Worm (Caenorhabditis elegans) whole organism, young adult: Measurements from ENCODE around the gene R10E8.8.
"Not testable (repeated sequence)": the region's sequence is repeated elsewhere in the genome, so short reads cannot be mapped to it uniquely, and the experiment has no call there.

Experiments
- F10E7.11 ChIP-seq: sonication (generic microtip); optimal IDR thresholded peaks from 2 replicates; lab custom pipeline; 2017; ENCODE audit warnings: mild to moderate bottlenecking, missing genetic modification characterization, moderate library complexity, missing compliant biosample characterization
- F57C9.4 ChIP-seq: sonication (generic microtip); optimal IDR thresholded peaks from 2 replicates; lab custom pipeline; 2017; ENCODE audit warnings: mild to moderate bottlenecking, missing genetic modification characterization, missing compliant biosample characterization
- Y79H2A.3 ChIP-seq: fragments of 200-800 bp; sonication (Bioruptor generic); conservative IDR thresholded peaks from 2 replicates; pipeline ENCODE4 v1.3.6; 2022; ENCODE audit warnings: missing genetic modification reagents, missing genetic modification characterization, missing compliant biosample characterization
- akir-1 ChIP-seq: fragments of 200-800 bp; sonication (Bioruptor generic); optimal IDR thresholded peaks from 2 replicates; lab custom pipeline; 2018; ENCODE audit warnings: mild to moderate bottlenecking, missing genetic modification characterization, moderate library complexity, missing compliant biosample characterization
- ama-1 ChIP-seq, 3 experiments: fragments of 150-350 bp in 1 of 3; sonication (generic microtip) in 2 of 3; optimal IDR thresholded peaks; 2 replicates each; lab custom pipeline; 2014 to 2018; ENCODE audit warnings: missing biosample characterization in 2 of 3, missing genetic modification characterization in 2 of 3, missing genetic modification reagents in 2 of 3
- attf-5 ChIP-seq: fragments of 200-800 bp; sonication (Bioruptor generic); optimal IDR thresholded peaks from 2 replicates; lab custom pipeline; 2018; ENCODE audit warnings: mild to moderate bottlenecking, missing genetic modification characterization, missing compliant biosample characterization
- attf-6 ChIP-seq: fragments of 200-800 bp; sonication (Bioruptor generic); IDR thresholded peaks from 2 replicates; pipeline ENCODE4 v1.3.6; 2022; ENCODE audit warnings: missing genetic modification reagents, missing genetic modification characterization, missing compliant biosample characterization
- cebp-1 ChIP-seq, 2 experiments: fragments of 200-800 bp in 1 of 2; sonication (Bioruptor generic) in 1 of 2; sonication (generic microtip) in 1 of 2; IDR thresholded peaks in 1 of 2; optimal IDR thresholded peaks in 1 of 2; 2 replicates each; pipeline versions ENCODE4 v1.3.6 to Lab custom; 2017 to 2022; ENCODE audit warnings: missing compliant biosample characterization in 2 of 2, missing genetic modification characterization in 2 of 2, mild to moderate bottlenecking in 1 of 2, missing genetic modification reagents in 1 of 2, moderate library complexity in 1 of 2
- dox-1 ChIP-seq: fragments of 200-800 bp; sonication (Bioruptor generic); IDR thresholded peaks from 2 replicates; pipeline ENCODE4 v1.3.6; 2022; ENCODE audit warnings: missing genetic modification reagents, missing genetic modification characterization, missing compliant biosample characterization
- ets-4 ChIP-seq: fragments of 200-800 bp; sonication (Bioruptor generic); optimal IDR thresholded peaks from 2 replicates; lab custom pipeline; 2018; ENCODE audit warnings: mild to moderate bottlenecking, missing genetic modification characterization, missing compliant biosample characterization
- hmg-1.2 ChIP-seq: fragments of 200-800 bp; sonication (Bioruptor generic); IDR thresholded peaks from 2 replicates; pipeline ENCODE4 v1.3.6; 2022; ENCODE audit warnings: missing genetic modification reagents, missing genetic modification characterization, missing compliant biosample characterization
- lag-1 ChIP-seq: fragments of 200-800 bp; sonication (Bioruptor generic); IDR thresholded peaks from 2 replicates; pipeline ENCODE4 v1.3.6; 2022; ENCODE audit warnings: missing genetic modification reagents, missing genetic modification characterization, missing compliant biosample characterization
- let-526 ChIP-seq: fragments of 200-800 bp; sonication (Bioruptor generic); IDR thresholded peaks from 2 replicates; pipeline ENCODE4 v1.3.6; 2022; ENCODE audit warnings: missing genetic modification reagents, missing genetic modification characterization, missing compliant biosample characterization
- lin-54 ChIP-seq: fragments of 200-800 bp; sonication (Bioruptor generic); optimal IDR thresholded peaks from 2 replicates; lab custom pipeline; 2018; ENCODE audit warnings: mild to moderate bottlenecking, missing genetic modification characterization, missing compliant biosample characterization
- madf-10 ChIP-seq: sonication (generic microtip); optimal IDR thresholded peaks from 2 replicates; lab custom pipeline; 2016; ENCODE audit warnings: mild to moderate bottlenecking, missing genetic modification characterization, missing compliant biosample characterization
- madf-3 ChIP-seq: fragments of 200-800 bp; sonication (Bioruptor generic); IDR thresholded peaks from 2 replicates; pipeline ENCODE4 v1.3.6; 2022; ENCODE audit warnings: missing genetic modification reagents, missing genetic modification characterization, missing compliant biosample characterization
- mcd-1 ChIP-seq: fragments of 200-800 bp; sonication (Bioruptor generic); IDR thresholded peaks from 2 replicates; pipeline ENCODE4 v1.3.6; 2022; ENCODE audit warnings: missing genetic modification reagents, missing genetic modification characterization, missing compliant biosample characterization
- mes-4 ChIP-seq: sonication (generic microtip); optimal IDR thresholded peaks from 2 replicates; lab custom pipeline; 2016; ENCODE audit warnings: missing genotype, missing genetic modification characterization, missing compliant biosample characterization
- nfyb-1 ChIP-seq: fragments of 200-800 bp; sonication (Bioruptor generic); IDR thresholded peaks from 2 replicates; pipeline ENCODE4 v1.3.6; 2022; ENCODE audit warnings: missing genetic modification reagents, missing genetic modification characterization, missing compliant biosample characterization
- pbrm-1 ChIP-seq: fragments of 200-800 bp; sonication (Bioruptor generic); IDR thresholded peaks from 2 replicates; pipeline ENCODE4 v1.3.6; 2022; ENCODE audit warnings: missing genetic modification reagents, missing genetic modification characterization, missing compliant biosample characterization
- repo-1 ChIP-seq: sonication (generic microtip); optimal IDR thresholded peaks from 2 replicates; lab custom pipeline; 2017; ENCODE audit warnings: mild to moderate bottlenecking, missing genetic modification characterization, missing compliant biosample characterization
- rpc-1 ChIP-seq, 2 experiments: fragments of 150-350 bp in 1 of 2; sonication (generic microtip) in 1 of 2; optimal IDR thresholded peaks; 2 replicates each; lab custom pipeline; 2014 to 2018; ENCODE audit warnings: missing biosample characterization in 1 of 2, missing genetic modification characterization in 1 of 2, missing genetic modification reagents in 1 of 2, missing genotype in 1 of 2
- sdz-38 ChIP-seq: sonication (generic microtip); optimal IDR thresholded peaks from 2 replicates; lab custom pipeline; 2016; ENCODE audit warnings: missing genotype, missing genetic modification characterization, missing compliant biosample characterization
- snpc-1.3 ChIP-seq: sonication (generic microtip); optimal IDR thresholded peaks from 2 replicates; lab custom pipeline; 2017; ENCODE audit warnings: missing genetic modification characterization, mild to moderate bottlenecking, missing compliant biosample characterization, antibody characterized with exemption, moderate library complexity, missing genotype, missing genetic modification reagents; ENCODE audit not compliant: insufficient read depth
- snpc-3.4 ChIP-seq: sonication (generic microtip); optimal IDR thresholded peaks from 2 replicates; lab custom pipeline; 2017; ENCODE audit warnings: missing genetic modification characterization, mild to moderate bottlenecking, missing compliant biosample characterization, antibody characterized with exemption, moderate library complexity, missing genotype, missing genetic modification reagents
- snpc-4 ChIP-seq, 5 experiments: fragments of 150-350 bp in 1 of 5; sonication (generic microtip) in 4 of 5; optimal IDR thresholded peaks; 2 replicates each; lab custom pipeline; 2014 to 2018; ENCODE audit warnings: missing genetic modification characterization in 5 of 5, missing biosample characterization in 3 of 5, antibody characterized with exemption in 2 of 5, mild to moderate bottlenecking in 2 of 5, missing compliant biosample characterization in 2 of 5, missing genotype in 2 of 5, moderate library complexity in 2 of 5, missing genetic modification reagents in 1 of 5
- tbp1 ChIP-seq: fragments of 200-800 bp; sonication (Bioruptor generic); optimal IDR thresholded peaks from 2 replicates; lab custom pipeline; 2018; ENCODE audit warnings: mild to moderate bottlenecking, missing genetic modification characterization, missing compliant biosample characterization
- tbx-9 ChIP-seq: sonication (generic microtip); optimal IDR thresholded peaks from 2 replicates; lab custom pipeline; 2016; ENCODE audit warnings: borderline replicate concordance, missing genetic modification characterization, inconsistent platforms, missing compliant biosample characterization
- zfh-2 ChIP-seq: fragments of 200-800 bp; sonication (Bioruptor generic); conservative IDR thresholded peaks from 2 replicates; pipeline ENCODE4 v1.3.6; 2022; ENCODE audit warnings: missing genetic modification reagents, missing genetic modification characterization, missing compliant biosample characterization
- zim-3 ChIP-seq: sonication (generic microtip); optimal IDR thresholded peaks from 2 replicates; lab custom pipeline; 2017; ENCODE audit warnings: mild to moderate bottlenecking, missing genetic modification characterization, moderate library complexity, missing compliant biosample characterization
- ztf-18 ChIP-seq: sonication (generic microtip); optimal IDR thresholded peaks from 2 replicates; lab custom pipeline; 2016; ENCODE audit warnings: missing genotype, mild to moderate bottlenecking, missing genetic modification characterization, missing compliant biosample characterization
- ztf-3 ChIP-seq: fragments of 200-800 bp; sonication (Bioruptor generic); optimal IDR thresholded peaks from 2 replicates; lab custom pipeline; 2018; ENCODE audit warnings: mild to moderate bottlenecking, missing genetic modification characterization, missing compliant biosample characterization
- ztf-6 ChIP-seq: fragments of 200-800 bp; sonication (Bioruptor generic); IDR thresholded peaks from 2 replicates; pipeline ENCODE4 v1.3.6; 2022; ENCODE audit warnings: missing genetic modification reagents, missing genetic modification characterization, missing compliant biosample characterization

The R10E8.8 gene

ce11 chrV:18235808-18236207, 5.7 kb downstream of the R10E8.8 start:
- TF ChIP-seq snpc-3.4 (no peak), hmg-1.2 (GFP tag; lab: Robert Waterston, UW) (no peak), nfyb-1 (GFP tag; lab: Robert Waterston, UW) (no peak), mcd-1 (GFP tag; lab: Robert Waterston, UW) (no peak), pbrm-1 (GFP tag; lab: Robert Waterston, UW) (no peak), akir-1 (no peak), snpc-1.3 (tag; lab: Kevin White, UChicago) (no peak), F57C9.4 (tag; lab: Kevin White, UChicago) (no peak)

- no peak for TF ChIP-seq F10E7.11 (tag; lab: Kevin White, UChicago)
- no peak for TF ChIP-seq ets-4 (GFP tag; lab: Kevin White, UChicago)
- no peak for TF ChIP-seq snpc-4 (GFP tag; optimal IDR thresholded peaks at IDR 0.05; lab: Kevin White, UChicago)
- TF ChIP-seq snpc-4 (tag; optimal IDR thresholded peaks at IDR 0.05; lab: Kevin White, UChicago) = no peak
- TF ChIP-seq sdz-38 (tag; lab: Kevin White, UChicago) = no peak
- no peak for TF ChIP-seq madf-10
- TF ChIP-seq tbp1 = no peak
- TF ChIP-seq repo-1 = no peak
Measured at ce11 chrV:18224353-18224752, 17.1 kb downstream of the R10E8.8 start, which contains the start of gene F16H6.10. TSS of gene F16H6.10 (minus strand) at chrV:18224453.

- not testable (repeated sequence) for TF ChIP-seq zim-3, sdz-38, ztf-18 (tag; lab: Kevin White, UChicago)
Measured at ce11 chrV:18216784-18217183, 24.7 kb downstream of the R10E8.8 start, which contains the start of gene F16H6.9. TSS of gene F16H6.9 (plus strand) at chrV:18217084.

- not testable (repeated sequence) for TF ChIP-seq ama-1 (optimal IDR thresholded peaks at IDR 0.05; lab: Kevin White, UChicago); ama-1 (GFP tag; optimal IDR thresholded peaks at IDR 0.05; lab: Kevin White, UChicago); ztf-6 (GFP tag; lab: Robert Waterston, UW); madf-3 (GFP tag; lab: Robert Waterston, UW)
Measured at ce11 chrV:18216175-18216574, 25.3 kb downstream of the R10E8.8 start, which contains the start of gene F16H6.8. TSS of gene F16H6.8 (minus strand) at chrV:18216275.

- TF ChIP-seq madf-10 = no peak
- 0 out of 2 replicates have a peak, but pooled peaks have one; percentile 54 for TF ChIP-seq zfh-2 (GFP tag; lab: Robert Waterston, UW)
- TF ChIP-seq ztf-3 (GFP tag; lab: Kevin White, UChicago) = no peak
Measured at ce11 chrV:18212848-18213247, 28.6 kb downstream of the R10E8.8 start.

- TF ChIP-seq cebp-1 (GFP tag; IDR thresholded peaks at IDR 0.05; lab: Robert Waterston, UW) (no peak), cebp-1 (tag; optimal IDR thresholded peaks at IDR 0.05; lab: Kevin White, UChicago) (no peak), mes-4 (tag; lab: Kevin White, UChicago) (no peak), tbx-9 (tag; lab: Kevin White, UChicago) (no peak), attf-5 (GFP tag; lab: Kevin White, UChicago) (no peak), dox-1 (no peak), Y79H2A.3 (no peak), lin-54 (GFP tag; lab: Kevin White, UChicago) (no peak), let-526 (GFP tag; lab: Robert Waterston, UW) (no peak), hmg-1.2 (GFP tag; lab: Robert Waterston, UW) (no peak), lag-1 (GFP tag; lab: Robert Waterston, UW) (no peak), attf-6 (GFP tag; lab: Robert Waterston, UW) (no peak), rpc-1 (optimal IDR thresholded peaks at IDR 0.05; lab: Kevin White, UChicago) (no peak), rpc-1 (tag; optimal IDR thresholded peaks at IDR 0.05; lab: Kevin White, UChicago) (no peak), sdz-38 (tag; lab: Kevin White, UChicago) (no peak)
Measured at ce11 chrV:18209071-18209470, 32.4 kb downstream of the R10E8.8 start, which contains the start of gene F16H6.7. TSS of gene F16H6.7 (minus strand) at chrV:18209171.
